Fruit fly (Drosophila melanogaster): Measurements from ENCODE around the gene Or67c.

dm6 chr3L:10262827-10263226 lies 18.3 kb upstream of the Or67c start:
- no peak for TF ChIP-seq CG8478 (optimal IDR thresholded peaks at IDR 0.05)
- no peak for TF ChIP-seq usp (GFP tag; optimal IDR thresholded peaks at IDR 0.05)
- no peak for TF ChIP-seq EcR (GFP tag; optimal IDR thresholded peaks at IDR 0.05)
- TF ChIP-seq psq (optimal IDR thresholded peaks at IDR 0.05), result no peak
- TF ChIP-seq pan (optimal IDR thresholded peaks at IDR 0.05), result no peak
